Worm (Caenorhabditis elegans) whole organism, young adult: ENCODE data around the gene coa-7.
A peak's percentile ranks its signal among the peaks of the same experiment; 100 is the strongest.

Experiments used
- B0336.3 ChIP-seq: fragments of 200-800 bp; sonication (Bioruptor generic); IDR thresholded peaks from 2 replicates; pipeline ENCODE4 v1.3.6; 2022; ENCODE audit warnings: missing genetic modification characterization, missing compliant biosample characterization
- C06A6.2 ChIP-seq: fragments of 200-800 bp; sonication (Bioruptor generic); conservative IDR thresholded peaks from 2 replicates; pipeline ENCODE4 v1.3.6; 2022; ENCODE audit warnings: missing genetic modification characterization, missing compliant biosample characterization
- F22D6.2 ChIP-seq: sonication (generic microtip); optimal IDR thresholded peaks from 2 replicates; lab custom pipeline; 2016; ENCODE audit warnings: mild to moderate bottlenecking, missing genetic modification characterization, missing compliant biosample characterization
- F52B5.7 ChIP-seq: sonication (generic microtip); optimal IDR thresholded peaks from 2 replicates; lab custom pipeline; 2016; ENCODE audit warnings: mild to moderate bottlenecking, missing genetic modification characterization, missing compliant biosample characterization
- K11D2.4 ChIP-seq: fragments of 200-800 bp; sonication (Bioruptor generic); IDR thresholded peaks from 2 replicates; pipeline ENCODE4 v1.3.6; 2022; ENCODE audit warnings: missing genetic modification reagents, missing genetic modification characterization, missing compliant biosample characterization
- K12H6.12 ChIP-seq: fragments of 200-800 bp; sonication (Bioruptor generic); optimal IDR thresholded peaks from 2 replicates; lab custom pipeline; 2018; ENCODE audit warnings: mild to moderate bottlenecking, missing genetic modification characterization, missing compliant biosample characterization
- T26A5.8 ChIP-seq: sonication (generic microtip); optimal IDR thresholded peaks from 2 replicates; lab custom pipeline; 2016; ENCODE audit warnings: missing genetic modification characterization, missing compliant biosample characterization
- Y67H2A.10 ChIP-seq: fragments of 200-800 bp; sonication (Bioruptor generic); conservative IDR thresholded peaks from 2 replicates; pipeline ENCODE4 v1.3.6; 2022; ENCODE audit warnings: missing genetic modification reagents, missing genetic modification characterization, missing compliant biosample characterization
- Y79H2A.3 ChIP-seq: fragments of 200-800 bp; sonication (Bioruptor generic); conservative IDR thresholded peaks from 2 replicates; pipeline ENCODE4 v1.3.6; 2022; ENCODE audit warnings: missing genetic modification reagents, missing genetic modification characterization, missing compliant biosample characterization
- Y95B8A.8 ChIP-seq: fragments of 200-800 bp; sonication (Bioruptor generic); IDR thresholded peaks from 2 replicates; pipeline ENCODE4 v1.3.6; 2022; ENCODE audit warnings: missing genetic modification reagents, missing genetic modification characterization, missing compliant biosample characterization
- ZK185.1 ChIP-seq: sonication (generic microtip); optimal IDR thresholded peaks from 2 replicates; lab custom pipeline; 2016; ENCODE audit warnings: mild to moderate bottlenecking, missing genetic modification characterization, missing compliant biosample characterization; ENCODE audit not compliant: poor library complexity, severe bottlenecking
- akir-1 ChIP-seq: fragments of 200-800 bp; sonication (Bioruptor generic); optimal IDR thresholded peaks from 2 replicates; lab custom pipeline; 2018; ENCODE audit warnings: mild to moderate bottlenecking, missing genetic modification characterization, moderate library complexity, missing compliant biosample characterization
- ama-1 ChIP-seq, 3 experiments: fragments of 150-350 bp in 1 of 3; sonication (generic microtip) in 2 of 3; optimal IDR thresholded peaks; 2 replicates each; lab custom pipeline; 2014 to 2018; ENCODE audit warnings: missing biosample characterization in 2 of 3, missing genetic modification characterization in 2 of 3, missing genetic modification reagents in 2 of 3
- aptf-2 ChIP-seq: fragments of 200-800 bp; sonication (Bioruptor generic); conservative IDR thresholded peaks from 2 replicates; pipeline ENCODE4 v1.3.6; 2022; ENCODE audit warnings: missing genetic modification reagents, missing genetic modification characterization, missing compliant biosample characterization
- athp-1 ChIP-seq: sonication (generic microtip); optimal IDR thresholded peaks from 2 replicates; lab custom pipeline; 2017; ENCODE audit warnings: mild to moderate bottlenecking, missing genetic modification characterization, missing compliant biosample characterization
- attf-3 ChIP-seq: fragments of 200-800 bp; sonication (Bioruptor generic); conservative IDR thresholded peaks from 2 replicates; pipeline ENCODE4 v1.3.6; 2022; ENCODE audit warnings: missing genetic modification reagents, missing genetic modification characterization, missing compliant biosample characterization
- chd-7 ChIP-seq: sonication (generic microtip); optimal IDR thresholded peaks from 2 replicates; lab custom pipeline; 2016; ENCODE audit warnings: mild to moderate bottlenecking, missing genetic modification characterization, moderate library complexity, missing compliant biosample characterization
- dpff-1 ChIP-seq: sonication (generic microtip); optimal IDR thresholded peaks from 2 replicates; lab custom pipeline; 2017; ENCODE audit warnings: mild to moderate bottlenecking, missing genetic modification characterization, missing compliant biosample characterization
- dpl-1 ChIP-seq: fragments of 150-350 bp; optimal IDR thresholded peaks from 2 replicates; lab custom pipeline; 2014; ENCODE audit warnings: missing biosample characterization, missing genetic modification reagents, missing genetic modification characterization
- egrh-3 ChIP-seq: fragments of 200-800 bp; sonication (Bioruptor generic); IDR thresholded peaks from 2 replicates; pipeline ENCODE4 v1.3.6; 2022; ENCODE audit warnings: missing genetic modification reagents, missing genetic modification characterization, missing compliant biosample characterization
- hlh-12 ChIP-seq: sonication (generic microtip); optimal IDR thresholded peaks from 2 replicates; lab custom pipeline; 2016; ENCODE audit warnings: missing genetic modification characterization, missing compliant biosample characterization
- hlh-26 ChIP-seq: fragments of 200-800 bp; sonication (Bioruptor generic); conservative IDR thresholded peaks from 2 replicates; pipeline ENCODE4 v1.3.6; 2022; ENCODE audit warnings: missing genetic modification reagents, missing genetic modification characterization, missing compliant biosample characterization
- hsf-1 ChIP-seq: fragments of 200-800 bp; sonication (Bioruptor generic); IDR thresholded peaks from 2 replicates; pipeline ENCODE4 v1.3.6; 2022; ENCODE audit warnings: missing genetic modification reagents, missing genetic modification characterization, missing compliant biosample characterization
- let-526 ChIP-seq: fragments of 200-800 bp; sonication (Bioruptor generic); IDR thresholded peaks from 2 replicates; pipeline ENCODE4 v1.3.6; 2022; ENCODE audit warnings: missing genetic modification reagents, missing genetic modification characterization, missing compliant biosample characterization
- lin-26 ChIP-seq: fragments of 200-800 bp; sonication (Bioruptor generic); IDR thresholded peaks from 2 replicates; pipeline ENCODE4 v1.3.6; 2022; ENCODE audit warnings: missing genetic modification reagents, missing genetic modification characterization, missing compliant biosample characterization
- lin-35 ChIP-seq, 3 experiments: fragments of 150-350 bp in 2 of 3; sonication (generic microtip) in 1 of 3; optimal IDR thresholded peaks; 2 replicates each; lab custom pipeline; 2014 to 2018; ENCODE audit warnings: missing biosample characterization in 3 of 3, missing genetic modification characterization in 3 of 3, missing genetic modification reagents in 3 of 3
- lin-54 ChIP-seq: fragments of 200-800 bp; sonication (Bioruptor generic); optimal IDR thresholded peaks from 2 replicates; lab custom pipeline; 2018; ENCODE audit warnings: mild to moderate bottlenecking, missing genetic modification characterization, missing compliant biosample characterization
- madf-10 ChIP-seq: sonication (generic microtip); optimal IDR thresholded peaks from 2 replicates; lab custom pipeline; 2016; ENCODE audit warnings: mild to moderate bottlenecking, missing genetic modification characterization, missing compliant biosample characterization
- nfya-2 ChIP-seq: fragments of 200-800 bp; sonication (Bioruptor generic); IDR thresholded peaks from 2 replicates; pipeline ENCODE4 v1.3.6; 2022; ENCODE audit warnings: missing genetic modification reagents, missing genetic modification characterization, missing compliant biosample characterization
- nfyb-1 ChIP-seq: fragments of 200-800 bp; sonication (Bioruptor generic); IDR thresholded peaks from 2 replicates; pipeline ENCODE4 v1.3.6; 2022; ENCODE audit warnings: missing genetic modification reagents, missing genetic modification characterization, missing compliant biosample characterization
- nhr-120 ChIP-seq: fragments of 200-800 bp; sonication (Bioruptor generic); IDR thresholded peaks from 2 replicates; pipeline ENCODE4 v1.3.6; 2022; ENCODE audit warnings: missing genetic modification characterization, missing compliant biosample characterization
- nhr-80 ChIP-seq: sonication (generic microtip); optimal IDR thresholded peaks from 2 replicates; lab custom pipeline; 2016; ENCODE audit warnings: missing genetic modification characterization, missing compliant biosample characterization
- pbrm-1 ChIP-seq: fragments of 200-800 bp; sonication (Bioruptor generic); IDR thresholded peaks from 2 replicates; pipeline ENCODE4 v1.3.6; 2022; ENCODE audit warnings: missing genetic modification reagents, missing genetic modification characterization, missing compliant biosample characterization
- pha-4 ChIP-seq: fragments of 150-350 bp; sonication (generic microtip); optimal IDR thresholded peaks from 2 replicates; lab custom pipeline; 2014; ENCODE audit warnings: missing biosample characterization, missing genetic modification reagents, missing genetic modification characterization
- rcor-1 ChIP-seq: fragments of 200-800 bp; sonication (Bioruptor generic); IDR thresholded peaks from 2 replicates; pipeline ENCODE4 v1.3.6; 2022; ENCODE audit warnings: missing genetic modification reagents, missing genetic modification characterization, missing compliant biosample characterization
- repo-1 ChIP-seq: sonication (generic microtip); optimal IDR thresholded peaks from 2 replicates; lab custom pipeline; 2017; ENCODE audit warnings: mild to moderate bottlenecking, missing genetic modification characterization, missing compliant biosample characterization
- sdz-38 ChIP-seq: sonication (generic microtip); optimal IDR thresholded peaks from 2 replicates; lab custom pipeline; 2016; ENCODE audit warnings: missing genotype, missing genetic modification characterization, missing compliant biosample characterization
- sea-2 ChIP-seq: fragments of 200-800 bp; sonication (Bioruptor generic); IDR thresholded peaks from 2 replicates; pipeline ENCODE4 v1.3.6; 2022; ENCODE audit warnings: missing genetic modification characterization, missing compliant biosample characterization
- snpc-4 ChIP-seq, 5 experiments: fragments of 150-350 bp in 1 of 5; sonication (generic microtip) in 4 of 5; optimal IDR thresholded peaks; 2 replicates each; lab custom pipeline; 2014 to 2018; ENCODE audit warnings: missing genetic modification characterization in 5 of 5, missing biosample characterization in 3 of 5, antibody characterized with exemption in 2 of 5, mild to moderate bottlenecking in 2 of 5, missing compliant biosample characterization in 2 of 5, missing genotype in 2 of 5, moderate library complexity in 2 of 5, missing genetic modification reagents in 1 of 5
- sptf-2 ChIP-seq: fragments of 200-800 bp; sonication (Bioruptor generic); optimal IDR thresholded peaks from 2 replicates; lab custom pipeline; 2018; ENCODE audit warnings: mild to moderate bottlenecking, missing genetic modification characterization, missing compliant biosample characterization
- tbp1 ChIP-seq: fragments of 200-800 bp; sonication (Bioruptor generic); optimal IDR thresholded peaks from 2 replicates; lab custom pipeline; 2018; ENCODE audit warnings: mild to moderate bottlenecking, missing genetic modification characterization, missing compliant biosample characterization
- tlf-1 ChIP-seq: fragments of 200-800 bp; sonication (Bioruptor generic); optimal IDR thresholded peaks from 2 replicates; lab custom pipeline; 2018; ENCODE audit warnings: mild to moderate bottlenecking, missing genetic modification characterization, missing compliant biosample characterization
- unc-62 ChIP-seq: fragments of 150-350 bp; optimal IDR thresholded peaks from 2 replicates; lab custom pipeline; 2014; ENCODE audit warnings: missing biosample characterization, missing genetic modification reagents, missing genetic modification characterization
- zfh-2 ChIP-seq: fragments of 200-800 bp; sonication (Bioruptor generic); conservative IDR thresholded peaks from 2 replicates; pipeline ENCODE4 v1.3.6; 2022; ENCODE audit warnings: missing genetic modification reagents, missing genetic modification characterization, missing compliant biosample characterization
- ztf-26 ChIP-seq: sonication (generic microtip); optimal IDR thresholded peaks from 2 replicates; lab custom pipeline; 2017; ENCODE audit warnings: missing genetic modification characterization, missing compliant biosample characterization

Gene coa-7

ce11 chrII:11635745-11636161 lies 15.2 kb downstream of the coa-7 start (continued):
- TF ChIP-seq K12H6.12 (tag; lab: Kevin White, UChicago), result peak; percentile 39
- no peak for TF ChIP-seq egrh-3
- no peak for TF ChIP-seq attf-3
- TF ChIP-seq rcor-1, result no peak; the same call in 1 of the 2 replicates
- TF ChIP-seq F52B5.7, result peak; percentile 54
- no peak for TF ChIP-seq F22D6.2 (tag; lab: Kevin White, UChicago)
- TF ChIP-seq let-526 (GFP tag; lab: Robert Waterston, UW), result peak; percentile 79; the same call in 1 of the 2 replicates
- TF ChIP-seq sptf-2 (GFP tag; lab: Kevin White, UChicago), result no peak
- TF ChIP-seq pha-4, result no peak
- TF ChIP-seq snpc-4 (GFP tag; optimal IDR thresholded peaks at IDR 0.05; lab: Kevin White, UChicago), result no peak
- peak in 1 of 4 experiments; percentile 21 for TF ChIP-seq snpc-4 (tag; optimal IDR thresholded peaks at IDR 0.05; lab: Kevin White, UChicago)
- TF ChIP-seq ztf-26 (tag; lab: Kevin White, UChicago), result peak; percentile 75
- no peak for TF ChIP-seq hlh-26 (GFP tag; lab: Robert Waterston, UW)
- TF ChIP-seq pbrm-1 (GFP tag; lab: Robert Waterston, UW), result peak; percentile 56; the same call in 1 of the 2 replicates
- TF ChIP-seq ZK185.1 (tag; lab: Kevin White, UChicago), result peak; percentile 44
- no peak for TF ChIP-seq Y95B8A.8 (GFP tag; lab: Robert Waterston, UW)
- TF ChIP-seq nfya-2 (GFP tag; lab: Robert Waterston, UW), result no peak
- no peak for TF ChIP-seq dpl-1
- TF ChIP-seq B0336.3 (GFP tag; lab: Robert Waterston, UW), result peak; percentile 23; the same call in 1 of the 2 replicates
- TF ChIP-seq nfyb-1 (GFP tag; lab: Robert Waterston, UW), result peak; percentile 34; the same call in 1 of the 2 replicates
- TF ChIP-seq lin-35 (GFP tag; optimal IDR thresholded peaks at IDR 0.05; lab: Kevin White, UChicago), result peak in 1 of 3 experiments; percentile 46
- TF ChIP-seq dpff-1 (tag; lab: Kevin White, UChicago), result no peak
- peak; percentile 64 for TF ChIP-seq zfh-2 (GFP tag; lab: Robert Waterston, UW)
- no peak for TF ChIP-seq hsf-1 (GFP tag; lab: Robert Waterston, UW)
- TF ChIP-seq unc-62, result peak; percentile 70
- TF ChIP-seq ama-1 (optimal IDR thresholded peaks at IDR 0.05; lab: Kevin White, UChicago), result peak; percentile 93
- peak in 1 of 2 experiments; percentile 33 for TF ChIP-seq ama-1 (GFP tag; optimal IDR thresholded peaks at IDR 0.05; lab: Kevin White, UChicago)
- peak; percentile 31 for TF ChIP-seq tbp1 (GFP tag; lab: Kevin White, UChicago)
- TF ChIP-seq nhr-120, result no peak
- peak; percentile 37 for TF ChIP-seq repo-1
- 0 out of 2 replicates have a peak, but pooled peaks have one; percentile 43 for TF ChIP-seq lin-26 (GFP tag; lab: Robert Waterston, UW)
- peak; percentile 13 for TF ChIP-seq athp-1 (tag; lab: Kevin White, UChicago)
- TF ChIP-seq hlh-12 (tag; lab: Kevin White, UChicago), result no peak
- TF ChIP-seq C06A6.2, result peak; percentile 55; the same call in 1 of the 2 replicates
- peak; percentile 59 for TF ChIP-seq tlf-1 (GFP tag; lab: Kevin White, UChicago)
- TF ChIP-seq sdz-38 (tag; lab: Kevin White, UChicago), result no peak
- TF ChIP-seq lin-54 (GFP tag; lab: Kevin White, UChicago), result peak; percentile 33
- TF ChIP-seq sea-2, result no peak
- peak; percentile 26 for TF ChIP-seq madf-10 (tag; lab: Kevin White, UChicago)
- peak; percentile 30 for TF ChIP-seq nhr-80 (tag; lab: Kevin White, UChicago)
- TF ChIP-seq Y67H2A.10, result 0 out of 2 replicates have a peak, but pooled peaks have one; percentile 29
- TF ChIP-seq T26A5.8 (tag; lab: Kevin White, UChicago), result no peak
- no peak for TF ChIP-seq akir-1 (GFP tag; lab: Kevin White, UChicago)
- no peak for TF ChIP-seq aptf-2
- TF ChIP-seq Y79H2A.3 (GFP tag; lab: Robert Waterston, UW), result no peak
- TF ChIP-seq K11D2.4 (GFP tag; lab: Robert Waterston, UW), result peak; percentile 20; the same call in 1 of the 2 replicates
- TF ChIP-seq chd-7 (tag; lab: Kevin White, UChicago), result peak; percentile 66
